Worm (Caenorhabditis elegans): ENCODE data around the gene taf-13.

taf-13 gene

ce11 chrII:10607238-10607961 is 2.0 kb upstream of the taf-13 start, which contains the start of gene ccm-3:
Gene ccm-3 (minus strand): TSS chrII:10607275.
- no peak for TF ChIP-seq him-1 (tag; optimal IDR thresholded peaks at IDR 0.05)
- no peak for TF ChIP-seq W03F9.2 (tag; optimal IDR thresholded peaks at IDR 0.05)
- TF ChIP-seq dao-5 (tag; optimal IDR thresholded peaks at IDR 0.05): no peak

- no peak for TF ChIP-seq him-1 (tag; optimal IDR thresholded peaks at IDR 0.05)
- no peak for TF ChIP-seq dao-5 (tag; optimal IDR thresholded peaks at IDR 0.05)
- no peak for TF ChIP-seq W03F9.2 (tag; optimal IDR thresholded peaks at IDR 0.05)
Observed at ce11 chrII:10603560-10603959, 1.9 kb downstream of the taf-13 start.

ce11 chrII:10602184-10602583 is 3.2 kb downstream of the taf-13 start, which contains the start of gene srv-2:
Gene srv-2 (minus strand): TSS chrII:10602284.
- TF ChIP-seq dao-5 (tag; optimal IDR thresholded peaks at IDR 0.05) (no peak), W03F9.2 (tag; optimal IDR thresholded peaks at IDR 0.05) (no peak), him-1 (tag; optimal IDR thresholded peaks at IDR 0.05) (no peak)

ce11 chrII:10598970-10599369 is 6.4 kb downstream of the taf-13 start, which contains the start of gene C14A4.9:
Gene C14A4.9 (plus strand): TSS chrII:10599337.
- TF ChIP-seq dao-5 (tag; optimal IDR thresholded peaks at IDR 0.05): no peak
- no peak for TF ChIP-seq W03F9.2 (tag; optimal IDR thresholded peaks at IDR 0.05)
- TF ChIP-seq him-1 (tag; optimal IDR thresholded peaks at IDR 0.05): no peak

ce11 chrII:10598039-10598438 is 7.4 kb downstream of the taf-13 start, which contains the start of gene C14A4.8:
Gene C14A4.8 (minus strand): TSS chrII:10598139.
- no peak for TF ChIP-seq dao-5 (tag; optimal IDR thresholded peaks at IDR 0.05)
- TF ChIP-seq him-1 (tag; optimal IDR thresholded peaks at IDR 0.05): no peak
- TF ChIP-seq W03F9.2 (tag; optimal IDR thresholded peaks at IDR 0.05): no peak

ce11 chrII:10596462-10596861 is 8.9 kb downstream of the taf-13 start, which contains the start of gene C14A4.7:
Gene C14A4.7 (minus strand): TSS chrII:10596562.
- no peak for TF ChIP-seq dao-5 (tag; optimal IDR thresholded peaks at IDR 0.05)
- TF ChIP-seq W03F9.2 (tag; optimal IDR thresholded peaks at IDR 0.05): no peak
- no peak for TF ChIP-seq him-1 (tag; optimal IDR thresholded peaks at IDR 0.05)

ce11 chrII:10594758-10595157 is 10.7 kb downstream of the taf-13 start, which contains the start of gene C14A4.6:
Gene C14A4.6 (minus strand): TSS chrII:10594776.
- TF ChIP-seq him-1 (tag; optimal IDR thresholded peaks at IDR 0.05): no peak
- no peak for TF ChIP-seq dao-5 (tag; optimal IDR thresholded peaks at IDR 0.05)
- no peak for TF ChIP-seq W03F9.2 (tag; optimal IDR thresholded peaks at IDR 0.05)

ce11 chrII:10594312-10594711 is 11.1 kb downstream of the taf-13 start:
- TF ChIP-seq him-1 (tag; optimal IDR thresholded peaks at IDR 0.05) (no peak), W03F9.2 (tag; optimal IDR thresholded peaks at IDR 0.05) (no peak), dao-5 (tag; optimal IDR thresholded peaks at IDR 0.05) (no peak)

ce11 chrII:10592452-10592851 is 13.0 kb downstream of the taf-13 start, which contains the start of gene crn-5:
Gene crn-5 (plus strand): TSS chrII:10592752.
- no peak for TF ChIP-seq him-1 (tag; optimal IDR thresholded peaks at IDR 0.05)
- no peak for TF ChIP-seq W03F9.2 (tag; optimal IDR thresholded peaks at IDR 0.05)
- no peak for TF ChIP-seq dao-5 (tag; optimal IDR thresholded peaks at IDR 0.05)

- TF ChIP-seq him-1 (tag; optimal IDR thresholded peaks at IDR 0.05): no peak
- no peak for TF ChIP-seq dao-5 (tag; optimal IDR thresholded peaks at IDR 0.05)
- TF ChIP-seq W03F9.2 (tag; optimal IDR thresholded peaks at IDR 0.05): no peak
Observed at ce11 chrII:10587742-10588141, 17.7 kb downstream of the taf-13 start, which contains the start of gene crn-3. Gene crn-3 (plus strand): TSS chrII:10588042.

ce11 chrII:10584036-10584435 is 21.4 kb downstream of the taf-13 start, which contains the start of gene algn-9:
Gene algn-9 (plus strand): TSS chrII:10584336.
- TF ChIP-seq dao-5 (tag; optimal IDR thresholded peaks at IDR 0.05): no peak
- no peak for TF ChIP-seq W03F9.2 (tag; optimal IDR thresholded peaks at IDR 0.05)
- no peak for TF ChIP-seq him-1 (tag; optimal IDR thresholded peaks at IDR 0.05)

ce11 chrII:10582318-10582717 is 23.1 kb downstream of the taf-13 start, which contains the start of gene mrps-22:
Gene mrps-22 (plus strand): TSS chrII:10582618.
- no peak for TF ChIP-seq him-1 (tag; optimal IDR thresholded peaks at IDR 0.05)
- TF ChIP-seq dao-5 (tag; optimal IDR thresholded peaks at IDR 0.05): no peak
- TF ChIP-seq W03F9.2 (tag; optimal IDR thresholded peaks at IDR 0.05): no peak

- TF ChIP-seq W03F9.2 (tag; optimal IDR thresholded peaks at IDR 0.05) (no peak), dao-5 (tag; optimal IDR thresholded peaks at IDR 0.05) (no peak), him-1 (tag; optimal IDR thresholded peaks at IDR 0.05) (no peak)
Observed at ce11 chrII:10580833-10581232, 24.6 kb downstream of the taf-13 start, which contains the start of gene dap-3. Gene dap-3 (plus strand): TSS chrII:10581133.

- TF ChIP-seq dao-5 (tag; optimal IDR thresholded peaks at IDR 0.05): no peak
- no peak for TF ChIP-seq him-1 (tag; optimal IDR thresholded peaks at IDR 0.05)
- no peak for TF ChIP-seq W03F9.2 (tag; optimal IDR thresholded peaks at IDR 0.05)
Observed at ce11 chrII:10579655-10580054, 25.8 kb downstream of the taf-13 start, which contains the start of gene dohh-1. Gene dohh-1 (plus strand): TSS chrII:10579955.
